Fruit fly (Drosophila melanogaster) whole organism, embryonic: ENCODE results near the gene CG33287.

Experiments
- CG1024 ChIP-seq: fragments of 200-800 bp; sonication (Bioruptor generic); IDR thresholded peaks from 2 replicates; pipeline ENCODE4 v1.3.6; 2022; ENCODE audit warnings: missing biosample characterization, missing genetic modification characterization
- CG11247 ChIP-seq: fragments of 200-800 bp; sonication (Bioruptor generic); IDR thresholded peaks from 2 replicates; pipeline ENCODE4 v1.3.6; 2022; ENCODE audit warnings: missing biosample characterization, missing genetic modification characterization
- CG14441 ChIP-seq: fragments of 200-800 bp; sonication (Bioruptor generic); IDR thresholded peaks from 2 replicates; pipeline ENCODE4 v1.3.6; 2022; ENCODE audit warnings: missing biosample characterization, missing genetic modification characterization
- CG15601 ChIP-seq: fragments of 200-800 bp; sonication (Bioruptor generic); optimal IDR thresholded peaks from 3 replicates; lab custom pipeline; 2019; ENCODE audit warnings: missing biosample characterization, mild to moderate bottlenecking, missing genetic modification characterization, moderate library complexity
- CG15696 ChIP-seq: fragments of 200-800 bp; sonication (Bioruptor generic); optimal IDR thresholded peaks from 2 replicates; lab custom pipeline; 2019; ENCODE audit warnings: missing biosample characterization, mild to moderate bottlenecking, missing genetic modification characterization, moderate library complexity
- CG2678 ChIP-seq: fragments of 200-800 bp; sonication (Bioruptor generic); optimal IDR thresholded peaks from 3 replicates; lab custom pipeline; 2019; ENCODE audit warnings: missing biosample characterization, mild to moderate bottlenecking, missing genetic modification characterization, moderate library complexity
- CG2875 ChIP-seq: fragments of 200-800 bp; sonication (Bioruptor generic); optimal IDR thresholded peaks from 2 replicates; lab custom pipeline; 2017; ENCODE audit warnings: missing biosample characterization, mild to moderate bottlenecking, missing genetic modification characterization, missing genetic modification reagents
- CG32532 ChIP-seq: fragments of 200-800 bp; sonication (Bioruptor generic); IDR thresholded peaks from 2 replicates; pipeline ENCODE4 v1.3.6; 2022; ENCODE audit warnings: missing biosample characterization, missing genetic modification characterization
- CG34224 ChIP-seq: fragments of 200-800 bp; sonication (Bioruptor generic); IDR thresholded peaks from 3 replicates; pipeline ENCODE4 v1.3.6; 2022; ENCODE audit warnings: missing biosample characterization, missing genetic modification characterization; ENCODE audit not compliant: partially characterized antibody
- CG3838 ChIP-seq: fragments of 200-800 bp; sonication (Bioruptor generic); optimal IDR thresholded peaks from 3 replicates; lab custom pipeline; 2016; ENCODE audit warnings: missing biosample characterization, missing genetic modification characterization
- CG6813 ChIP-seq: fragments of 200-800 bp; sonication (Bioruptor generic); optimal IDR thresholded peaks from 2 replicates; lab custom pipeline; 2017; ENCODE audit warnings: missing biosample characterization, missing genetic modification characterization, mild to moderate bottlenecking, moderate library complexity, missing genetic modification reagents
- CG7271 ChIP-seq: fragments of 200-800 bp; sonication (Bioruptor generic); optimal IDR thresholded peaks from 2 replicates; lab custom pipeline; 2018; ENCODE audit warnings: missing biosample characterization, mild to moderate bottlenecking, missing genetic modification characterization, moderate library complexity
- CG7556 ChIP-seq: fragments of 200-800 bp; sonication (Bioruptor generic); optimal IDR thresholded peaks from 2 replicates; lab custom pipeline; 2017; ENCODE audit warnings: missing biosample characterization, mild to moderate bottlenecking, missing genetic modification characterization
- CG7786 ChIP-seq: fragments of 200-800 bp; sonication (Bioruptor generic); optimal IDR thresholded peaks from 2 replicates; lab custom pipeline; 2016; ENCODE audit warnings: missing biosample characterization, missing genetic modification characterization
- CG9609 ChIP-seq: fragments of 200-800 bp; sonication (Bioruptor generic); optimal IDR thresholded peaks from 3 replicates; lab custom pipeline; 2016; ENCODE audit warnings: missing biosample characterization, missing genetic modification characterization
- D19A ChIP-seq: fragments of 200-800 bp; optimal IDR thresholded peaks from 3 replicates; lab custom pipeline; 2019; ENCODE audit warnings: missing biosample characterization, mild to moderate bottlenecking, missing genetic modification characterization, moderate library complexity
- Fer3 ChIP-seq: fragments of 200-800 bp; sonication (Bioruptor generic); optimal IDR thresholded peaks from 2 replicates; lab custom pipeline; 2018; ENCODE audit warnings: missing biosample characterization, mild to moderate bottlenecking, missing genetic modification characterization, moderate library complexity
- HLH4C ChIP-seq: fragments of 200-800 bp; sonication (Bioruptor generic); IDR thresholded peaks from 3 replicates; pipeline ENCODE4 v1.3.6; 2022; ENCODE audit warnings: missing biosample characterization, missing genetic modification characterization; ENCODE audit not compliant: partially characterized antibody
- HmgZ ChIP-seq: fragments of 200-800 bp; sonication (Bioruptor generic); optimal IDR thresholded peaks from 2 replicates; lab custom pipeline; 2018; ENCODE audit warnings: missing biosample characterization, mild to moderate bottlenecking, missing genetic modification characterization
- Hr51 ChIP-seq, 2 experiments: fragments of 200-800 bp; sonication (Bioruptor generic); optimal IDR thresholded peaks; 2 replicates in 1 of 2; 3 replicates in 1 of 2; lab custom pipeline; 2016 to 2018; ENCODE audit warnings: missing biosample characterization in 2 of 2, missing genetic modification characterization in 2 of 2, mild to moderate bottlenecking in 1 of 2, moderate library complexity in 1 of 2
- Meics ChIP-seq: fragments of 200-800 bp; sonication (Bioruptor generic); optimal IDR thresholded peaks from 2 replicates; lab custom pipeline; 2017; ENCODE audit warnings: missing biosample characterization, mild to moderate bottlenecking, missing genetic modification characterization
- Oli ChIP-seq: fragments of 200-800 bp; sonication (Bioruptor generic); optimal IDR thresholded peaks from 2 replicates; lab custom pipeline; 2018; ENCODE audit warnings: missing biosample characterization, mild to moderate bottlenecking, missing genetic modification characterization, moderate library complexity
- PHDP ChIP-seq: fragments of 200-800 bp; sonication (Bioruptor generic); optimal IDR thresholded peaks from 3 replicates; lab custom pipeline; 2018; ENCODE audit warnings: missing biosample characterization, mild to moderate bottlenecking, missing genetic modification characterization, moderate library complexity
- Usf ChIP-seq: fragments of 200-800 bp; sonication (Bioruptor generic); optimal IDR thresholded peaks from 2 replicates; lab custom pipeline; 2017; ENCODE audit warnings: missing genotype, missing biosample characterization, missing genetic modification characterization
- abd-A ChIP-seq: fragments of 200-800 bp; sonication (Bioruptor generic); optimal IDR thresholded peaks from 3 replicates; lab custom pipeline; 2019; ENCODE audit warnings: missing biosample characterization, mild to moderate bottlenecking, missing genetic modification characterization, moderate library complexity
- ash1 ChIP-seq: fragments of 200-800 bp; sonication (Bioruptor generic); optimal IDR thresholded peaks from 2 replicates; lab custom pipeline; 2018; ENCODE audit warnings: missing biosample characterization, mild to moderate bottlenecking, missing genetic modification characterization
- dmrt99B ChIP-seq: fragments of 200-800 bp; sonication (Bioruptor generic); optimal IDR thresholded peaks from 2 replicates; lab custom pipeline; 2018; ENCODE audit warnings: missing biosample characterization, mild to moderate bottlenecking, missing genetic modification characterization, moderate library complexity
- fd96Cb ChIP-seq: fragments of 200-800 bp; sonication (Bioruptor generic); optimal IDR thresholded peaks from 2 replicates; lab custom pipeline; 2018; ENCODE audit warnings: missing biosample characterization, mild to moderate bottlenecking, missing genetic modification characterization, moderate library complexity
- grau ChIP-seq: fragments of 200-800 bp; optimal IDR thresholded peaks from 3 replicates; lab custom pipeline; 2019; ENCODE audit warnings: missing biosample characterization, mild to moderate bottlenecking, missing genetic modification characterization, moderate library complexity
- hbn ChIP-seq: fragments of 200-800 bp; sonication (Bioruptor generic); IDR thresholded peaks from 2 replicates; pipeline ENCODE4 v1.3.6; 2022; ENCODE audit warnings: missing biosample characterization, missing genetic modification characterization; ENCODE audit not compliant: partially characterized antibody
- inv ChIP-seq: fragments of 200-800 bp; sonication (Bioruptor generic); IDR thresholded peaks from 2 replicates; pipeline ENCODE4 v1.3.6; 2022; ENCODE audit warnings: missing biosample characterization, missing genetic modification characterization; ENCODE audit not compliant: partially characterized antibody
- jing ChIP-seq: fragments of 200-800 bp; sonication (Bioruptor generic); optimal IDR thresholded peaks from 2 replicates; lab custom pipeline; 2018; ENCODE audit warnings: missing biosample characterization, mild to moderate bottlenecking, missing genetic modification characterization
- ken ChIP-seq: fragments of 200-800 bp; sonication (Bioruptor generic); IDR thresholded peaks from 3 replicates; pipeline ENCODE4 v1.3.6; 2022; ENCODE audit warnings: missing biosample characterization, missing genetic modification characterization
- kni ChIP-seq: fragments of 200-800 bp; sonication (Bioruptor generic); optimal IDR thresholded peaks from 3 replicates; lab custom pipeline; 2017; ENCODE audit warnings: mild to moderate bottlenecking, missing biosample characterization, missing genetic modification reagents, missing genetic modification characterization
- knrl ChIP-seq: fragments of 200-800 bp; sonication (Bioruptor generic); IDR thresholded peaks from 3 replicates; pipeline ENCODE4 v1.3.6; 2022; ENCODE audit warnings: missing biosample characterization, missing genetic modification characterization; ENCODE audit not compliant: partially characterized antibody
- lmd ChIP-seq: fragments of 200-800 bp; sonication (Bioruptor generic); IDR thresholded peaks from 2 replicates; pipeline ENCODE4 v1.3.6; 2022; ENCODE audit warnings: missing biosample characterization, missing genetic modification characterization
- nerfin-1 ChIP-seq: fragments of 200-800 bp; sonication (Bioruptor generic); optimal IDR thresholded peaks from 3 replicates; lab custom pipeline; 2019; ENCODE audit warnings: missing biosample characterization, mild to moderate bottlenecking, missing genetic modification characterization, moderate library complexity
- prd ChIP-seq, 3 experiments: fragments of >200 bp in 2 of 3; fragments of 200-800 bp in 1 of 3; sonication (Bioruptor generic) in 1 of 3; optimal IDR thresholded peaks in 2 of 3; IDR thresholded peaks in 1 of 3; 2 replicates in 2 of 3; 3 replicates in 1 of 3; pipeline versions ENCODE4 v1.3.6 to Lab custom; 2017 to 2022; ENCODE audit warnings: missing biosample characterization in 1 of 3, missing genetic modification characterization in 1 of 3
- row ChIP-seq: fragments of 200-800 bp; sonication (Bioruptor generic); IDR thresholded peaks from 3 replicates; pipeline ENCODE4 v1.3.6; 2022; ENCODE audit warnings: missing biosample characterization, missing genetic modification characterization
- sens ChIP-seq: fragments of 200-800 bp; sonication (Bioruptor generic); peaks from one replicate; lab custom pipeline; 2016; ENCODE audit warnings: missing biosample characterization, missing genetic modification characterization
- sima ChIP-seq: fragments of 200-800 bp; sonication (Bioruptor generic); optimal IDR thresholded peaks from 2 replicates; lab custom pipeline; 2016; ENCODE audit warnings: missing biosample characterization, missing genetic modification characterization
- sisA ChIP-seq: fragments of 200-800 bp; sonication (Bioruptor generic); IDR thresholded peaks from 2 replicates; pipeline ENCODE4 v1.3.6; 2022; ENCODE audit warnings: missing biosample characterization, missing genetic modification characterization
- tup ChIP-seq: fragments of 200-800 bp; sonication (Bioruptor generic); optimal IDR thresholded peaks from 2 replicates; lab custom pipeline; 2016; ENCODE audit warnings: missing biosample characterization, mild to moderate bottlenecking, missing genetic modification characterization, moderate library complexity
- wek ChIP-seq: fragments of 200-800 bp; sonication (Bioruptor generic); optimal IDR thresholded peaks from 3 replicates; lab custom pipeline; 2018; ENCODE audit warnings: missing biosample characterization, mild to moderate bottlenecking, missing genetic modification characterization, moderate library complexity
- zen2 ChIP-seq: fragments of 200-800 bp; sonication (Bioruptor generic); IDR thresholded peaks from 3 replicates; pipeline ENCODE4 v1.3.6; 2022; ENCODE audit warnings: missing biosample characterization, missing genetic modification characterization; ENCODE audit not compliant: partially characterized antibody

The CG33287 gene

dm6 chr3L:20930059-20930785 lies 40.2 kb downstream of the CG33287 start (continued):
- peak in 1 of 2 experiments; percentile 45 for TF ChIP-seq Hr51 (GFP tag; optimal IDR thresholded peaks at IDR 0.05; lab: Kevin White, UChicago)
- no peak for TF ChIP-seq CG1024
- TF ChIP-seq CG3838 (GFP tag; lab: Kevin White, UChicago) = no peak
- TF ChIP-seq sens (GFP tag; lab: Kevin White, UChicago) = peak; percentile 83
- TF ChIP-seq CG7271 (tag; lab: Kevin White, UChicago) = no peak
- TF ChIP-seq CG34224 = no peak
- TF ChIP-seq zen2 (GFP tag; lab: Robert Waterston, UW) = no peak
- TF ChIP-seq Oli (tag; lab: Kevin White, UChicago) = peak; percentile 64
- peak; percentile 55 for TF ChIP-seq grau (tag; lab: Kevin White, UChicago)
- peak; percentile 45 for TF ChIP-seq CG7556 (GFP tag; lab: Kevin White, UChicago)
- no peak for TF ChIP-seq CG7786 (GFP tag; lab: Kevin White, UChicago)
- no peak for TF ChIP-seq wek (GFP tag; lab: Kevin White, UChicago)
- no peak for TF ChIP-seq tup (GFP tag; lab: Kevin White, UChicago)
- peak; percentile 67 for TF ChIP-seq dmrt99B
- 0 out of 3 replicates have a peak, but pooled peaks have one; percentile 15 for TF ChIP-seq row (GFP tag; lab: Robert Waterston, UW)
- TF ChIP-seq hbn (GFP tag; lab: Robert Waterston, UW) = no peak
- TF ChIP-seq PHDP (tag; lab: Kevin White, UChicago) = peak; percentile 43
- TF ChIP-seq CG14441 (GFP tag; lab: Robert Waterston, UW) = no peak
- TF ChIP-seq ash1 = no peak
- TF ChIP-seq Usf (GFP tag; lab: Kevin White, UChicago) = no peak
- peak; percentile 64 for TF ChIP-seq CG2678
- TF ChIP-seq CG2875 (GFP tag; lab: Kevin White, UChicago) = peak; percentile 36
- peak; percentile 42 for TF ChIP-seq nerfin-1 (tag; lab: Kevin White, UChicago)
- TF ChIP-seq jing = no peak
- no peak for TF ChIP-seq ken (GFP tag; lab: Robert Waterston, UW)
- TF ChIP-seq CG15601 (tag; lab: Kevin White, UChicago) = peak; percentile 72
- TF ChIP-seq sima (GFP tag; lab: Kevin White, UChicago) = no peak
- peak; percentile 61 for TF ChIP-seq fd96Cb
- no peak for TF ChIP-seq HLH4C (GFP tag; lab: Robert Waterston, UW)

DNA sequence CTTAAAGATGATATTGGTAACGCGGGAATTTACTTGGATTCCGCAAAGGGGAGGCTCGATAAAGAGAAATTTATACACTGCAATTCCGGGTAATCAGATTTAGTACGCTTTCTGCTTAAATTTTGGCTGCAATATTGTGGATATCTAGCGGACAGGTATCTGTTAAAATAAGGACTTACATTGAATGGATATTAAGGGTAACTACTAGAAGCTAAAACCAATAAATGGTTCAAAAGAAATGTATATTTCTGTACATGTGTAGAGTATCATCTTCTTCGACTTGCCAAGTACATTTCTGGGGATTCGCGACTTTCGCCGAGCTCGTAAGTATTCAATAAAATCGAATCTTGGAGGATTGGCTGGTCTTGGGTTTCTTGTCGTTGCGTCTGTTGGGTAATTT lies 41.0 kb downstream of the CG33287 start:
- TF ChIP-seq sens (GFP tag; lab: Kevin White, UChicago) (peak; percentile 53), prd (optimal IDR thresholded peaks at IDR 0.05; lab: Kevin White, UChicago) (no peak), prd (GFP tag; IDR thresholded peaks at IDR 0.05; lab: Robert Waterston, UW) (no peak), knrl (GFP tag; lab: Robert Waterston, UW) (no peak), D19A (tag; lab: Kevin White, UChicago) (peak; percentile 42)

DNA sequence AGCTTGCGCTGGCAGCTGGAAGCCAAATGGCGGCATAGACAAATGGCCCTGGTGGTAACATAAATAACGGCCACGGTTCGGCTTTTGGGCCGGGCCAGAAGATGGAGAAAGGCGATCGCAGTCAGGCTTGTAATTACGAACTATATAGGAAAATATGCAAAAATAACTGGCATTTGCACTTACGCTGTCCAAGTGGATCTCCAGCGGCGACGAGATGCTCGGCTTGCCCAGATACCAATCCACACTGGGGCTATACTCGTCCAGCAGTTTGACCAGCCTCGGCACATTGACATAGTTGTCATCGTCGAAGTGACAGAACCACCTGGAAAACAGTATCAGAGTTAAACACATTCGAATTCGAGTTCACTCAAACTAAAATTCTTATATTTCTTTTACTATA lies 42.9 kb downstream of the CG33287 start, which contains the start of gene CG10589:
Gene CG10589, plus strand, starts transcription at position 301 of the 400 bp plus-strand sequence.
- TF ChIP-seq inv (GFP tag; lab: Robert Waterston, UW) (no peak), sisA (no peak), CG9609 (GFP tag; lab: Kevin White, UChicago) (no peak), CG32532 (GFP tag; lab: Robert Waterston, UW) (no peak), lmd (GFP tag; lab: Robert Waterston, UW) (no peak), CG15696 (tag; lab: Kevin White, UChicago) (no peak), kni (GFP tag; lab: Kevin White, UChicago) (no peak), Meics (no peak), CG6813 (GFP tag; lab: Kevin White, UChicago) (no peak), CG11247 (GFP tag; lab: Robert Waterston, UW) (no peak), abd-A (tag; lab: Kevin White, UChicago) (no peak), Fer3 (tag; lab: Kevin White, UChicago) (no peak), HmgZ (tag; lab: Kevin White, UChicago) (no peak)
- TF ChIP-seq, all 482 proteins: peak for 0
